Fruit fly (Drosophila melanogaster) S2 (cell line): ENCODE results near the gene CG17681.

Experiments used
- CG8478 ChIP-seq: fragments of >200 bp; optimal IDR thresholded peaks from 2 replicates; lab custom pipeline; 2018
- CTCF ChIP-seq, 2 experiments: fragments of >200 bp; optimal IDR thresholded peaks; 2 replicates each; lab custom pipeline; 2018

DNA sequence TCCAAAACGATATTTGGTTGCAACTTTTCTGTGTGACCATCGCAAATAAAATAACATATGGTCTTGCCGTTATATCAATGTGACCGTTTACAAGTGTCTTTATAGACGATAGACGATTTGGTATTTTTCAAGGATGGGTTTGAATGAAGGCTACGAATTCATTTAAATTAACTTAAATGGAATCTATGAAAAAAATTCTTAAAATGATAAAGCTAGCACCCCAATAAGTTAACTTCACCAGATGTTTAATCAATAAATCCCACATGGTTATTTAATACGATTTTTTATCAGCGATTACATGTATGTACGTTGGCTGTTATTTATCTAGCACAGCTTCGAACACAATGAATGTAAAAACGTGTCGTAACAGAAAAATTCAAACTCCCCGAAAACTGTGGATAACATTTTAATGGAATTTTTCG, 5.7 kb downstream of the CG17681 start:
- TF ChIP-seq CG8478 (lab: Kevin White, UChicago) (no peak), CTCF (optimal IDR thresholded peaks at IDR 0.05; lab: Kevin White, UChicago) (peak in 1 of 2 experiments; percentile 10)
